Worm (Caenorhabditis elegans) whole organism, L3 larva: ENCODE data around the gene lido-17.

Experiments
- R02D3.7 ChIP-seq: fragments of 150-350 bp; optimal IDR thresholded peaks from 2 replicates; lab custom pipeline; 2014; ENCODE audit warnings: missing biosample characterization, missing genetic modification characterization
- ZK546.5 ChIP-seq: sonication (generic microtip); optimal IDR thresholded peaks from 2 replicates; lab custom pipeline; 2017; ENCODE audit warnings: missing biosample characterization, missing genetic modification characterization
- aly-2 ChIP-seq: fragments of 150-350 bp; optimal IDR thresholded peaks from 2 replicates; lab custom pipeline; 2014; ENCODE audit warnings: missing biosample characterization, missing genetic modification characterization
- ama-1 ChIP-seq: fragments of 150-350 bp; optimal IDR thresholded peaks from 2 replicates; lab custom pipeline; 2018
- ceh-16 ChIP-seq: sonication (generic microtip); optimal IDR thresholded peaks from 2 replicates; lab custom pipeline; 2017; ENCODE audit warnings: missing biosample characterization, missing genetic modification characterization
- ceh-82 ChIP-seq: fragments of 150-350 bp; optimal IDR thresholded peaks from 2 replicates; lab custom pipeline; 2014; ENCODE audit warnings: missing biosample characterization, missing genetic modification characterization
- daf-12 ChIP-seq: fragments of 150-350 bp; optimal IDR thresholded peaks from 2 replicates; lab custom pipeline; 2014; ENCODE audit warnings: missing biosample characterization, missing genetic modification reagents, missing genetic modification characterization
- egl-5 ChIP-seq: fragments of 150-350 bp; optimal IDR thresholded peaks from 2 replicates; lab custom pipeline; 2017; ENCODE audit warnings: missing biosample characterization, missing genetic modification reagents, missing genetic modification characterization, inconsistent platforms
- elt-1 ChIP-seq: fragments of 150-350 bp; optimal IDR thresholded peaks from 2 replicates; lab custom pipeline; 2014; ENCODE audit warnings: missing biosample characterization, missing genetic modification characterization
- elt-2 ChIP-seq: sonication (generic microtip); optimal IDR thresholded peaks from 2 replicates; lab custom pipeline; 2016; ENCODE audit warnings: missing genetic modification reagents, mild to moderate bottlenecking, missing genetic modification characterization, missing compliant biosample characterization
- elt-3 ChIP-seq, 3 experiments: fragments of 150-350 bp in 1 of 3; sonication (generic microtip) in 2 of 3; optimal IDR thresholded peaks; 2 replicates in 2 of 3; 4 replicates in 1 of 3; lab custom pipeline; 2014 to 2017; ENCODE audit warnings: missing biosample characterization in 3 of 3, missing genetic modification characterization in 3 of 3
- eor-1 ChIP-seq, 2 experiments: fragments of 150-350 bp; optimal IDR thresholded peaks; 2 replicates each; lab custom pipeline; 2014 to 2018; ENCODE audit warnings: missing biosample characterization in 2 of 2, missing genetic modification characterization in 2 of 2
- fkh-10 ChIP-seq: sonication (generic microtip); optimal IDR thresholded peaks from 2 replicates; lab custom pipeline; 2017; ENCODE audit warnings: missing biosample characterization, missing genetic modification reagents, missing genetic modification characterization
- fkh-2 ChIP-seq: fragments of 150-350 bp; optimal IDR thresholded peaks from 2 replicates; lab custom pipeline; 2014; ENCODE audit warnings: missing biosample characterization, missing genetic modification reagents, missing genetic modification characterization
- fos-1 ChIP-seq: fragments of 150-350 bp; optimal IDR thresholded peaks from 2 replicates; lab custom pipeline; 2014; ENCODE audit warnings: missing biosample characterization, missing genetic modification characterization
- hmg-11 ChIP-seq: sonication (generic microtip); optimal IDR thresholded peaks from 2 replicates; lab custom pipeline; 2016; ENCODE audit warnings: missing genetic modification characterization, missing compliant biosample characterization
- jun-1 ChIP-seq: fragments of 150-350 bp; optimal IDR thresholded peaks from 2 replicates; lab custom pipeline; 2014; ENCODE audit warnings: missing biosample characterization, missing genetic modification reagents, missing genetic modification characterization
- lin-39 ChIP-seq: fragments of 150-350 bp; optimal IDR thresholded peaks from 2 replicates; lab custom pipeline; 2018; ENCODE audit warnings: missing biosample characterization, missing genetic modification reagents, missing genetic modification characterization
- lsy-12 ChIP-seq: sonication (generic microtip); optimal IDR thresholded peaks from 2 replicates; lab custom pipeline; 2016; ENCODE audit warnings: mild to moderate bottlenecking, missing genetic modification characterization, missing compliant biosample characterization
- mdl-1 ChIP-seq: fragments of 150-350 bp; optimal IDR thresholded peaks from 2 replicates; lab custom pipeline; 2014; ENCODE audit warnings: missing biosample characterization, missing genetic modification characterization
- mml-1 ChIP-seq: fragments of 150-350 bp; sonication (generic microtip); optimal IDR thresholded peaks from 3 replicates; lab custom pipeline; 2014; ENCODE audit warnings: missing biosample characterization, missing genetic modification characterization
- nfya-1 ChIP-seq: sonication (generic microtip); optimal IDR thresholded peaks from 2 replicates; lab custom pipeline; 2017; ENCODE audit warnings: missing genetic modification characterization, mild to moderate bottlenecking, missing compliant biosample characterization, antibody characterized with exemption, moderate library complexity; ENCODE audit not compliant: insufficient read depth
- nhr-11 ChIP-seq: fragments of 150-350 bp; optimal IDR thresholded peaks from 2 replicates; lab custom pipeline; 2014; ENCODE audit warnings: missing biosample characterization, missing genetic modification characterization
- nhr-12 ChIP-seq: fragments of 150-350 bp; optimal IDR thresholded peaks from 2 replicates; lab custom pipeline; 2014; ENCODE audit warnings: missing biosample characterization, missing genetic modification characterization
- nhr-23 ChIP-seq: fragments of 150-350 bp; optimal IDR thresholded peaks from 2 replicates; lab custom pipeline; 2014; ENCODE audit warnings: missing biosample characterization, missing genetic modification reagents, missing genetic modification characterization
- nhr-25 ChIP-seq: sonication (generic microtip); optimal IDR thresholded peaks from 2 replicates; lab custom pipeline; 2017; ENCODE audit warnings: missing biosample characterization, missing genetic modification characterization
- nhr-28 ChIP-seq: fragments of 150-350 bp; optimal IDR thresholded peaks from 2 replicates; lab custom pipeline; 2014; ENCODE audit warnings: missing biosample characterization, missing genetic modification characterization
- nhr-43 ChIP-seq: sonication (generic microtip); optimal IDR thresholded peaks from 2 replicates; lab custom pipeline; 2016; ENCODE audit warnings: mild to moderate bottlenecking, missing genetic modification characterization, missing compliant biosample characterization; ENCODE audit not compliant: poor library complexity, severe bottlenecking
- nhr-67 ChIP-seq: fragments of 150-350 bp; optimal IDR thresholded peaks from 2 replicates; lab custom pipeline; 2014; ENCODE audit warnings: missing biosample characterization, missing genetic modification characterization
- nhr-76 ChIP-seq: fragments of 150-350 bp; sonication (generic microtip); optimal IDR thresholded peaks from 5 replicates; lab custom pipeline; 2014; ENCODE audit warnings: missing biosample characterization, missing genetic modification characterization
- nhr-77 ChIP-seq: fragments of 150-350 bp; optimal IDR thresholded peaks from 2 replicates; lab custom pipeline; 2014; ENCODE audit warnings: missing biosample characterization, missing genetic modification characterization
- pha-4 ChIP-seq: fragments of 150-350 bp; optimal IDR thresholded peaks from 2 replicates; lab custom pipeline; 2014; ENCODE audit warnings: missing biosample characterization, missing genetic modification reagents, missing genetic modification characterization
- skn-1 ChIP-seq: fragments of 150-350 bp; optimal IDR thresholded peaks from 2 replicates; lab custom pipeline; 2014; ENCODE audit warnings: missing biosample characterization, missing genetic modification characterization
- snpc-4 ChIP-seq: fragments of 150-350 bp; optimal IDR thresholded peaks from 2 replicates; lab custom pipeline; 2014; ENCODE audit warnings: missing biosample characterization, missing genetic modification characterization
- tbx-2 ChIP-seq: sonication (generic microtip); optimal IDR thresholded peaks from 2 replicates; lab custom pipeline; 2016; ENCODE audit warnings: mild to moderate bottlenecking, missing genetic modification characterization, missing compliant biosample characterization
- unc-39 ChIP-seq: sonication (generic microtip); optimal IDR thresholded peaks from 4 replicates; lab custom pipeline; 2017; ENCODE audit warnings: missing biosample characterization, missing genetic modification characterization
- unc-62 ChIP-seq: fragments of 150-350 bp; sonication (generic microtip); optimal IDR thresholded peaks from 4 replicates; lab custom pipeline; 2014; ENCODE audit warnings: missing biosample characterization, missing genetic modification reagents, missing genetic modification characterization
- zag-1 ChIP-seq: fragments of 150-350 bp; optimal IDR thresholded peaks from 2 replicates; lab custom pipeline; 2014; ENCODE audit warnings: missing biosample characterization, missing genetic modification characterization
- ztf-11 ChIP-seq: fragments of 150-350 bp; optimal IDR thresholded peaks from 2 replicates; lab custom pipeline; 2014; ENCODE audit warnings: missing biosample characterization, missing genetic modification characterization
- ztf-4 ChIP-seq: fragments of 150-350 bp; optimal IDR thresholded peaks from 2 replicates; lab custom pipeline; 2014; ENCODE audit warnings: missing biosample characterization, missing genetic modification characterization

lido-17 gene

ce11 chrII:9352669-9353068 lies 40.0 kb downstream of the lido-17 start, which contains the start of the genes sdhb-1 and cup-15:
Gene sdhb-1 (minus strand): TSS chrII:9352731.
Gene cup-15 (plus strand): TSS chrII:9353000.
- TF ChIP-seq elt-2 (tag; lab: Kevin White, UChicago) = peak; percentile 9
- TF ChIP-seq jun-1 (tag; lab: Kevin White, UChicago) = no peak
- TF ChIP-seq ceh-82 (tag; lab: Kevin White, UChicago) = no peak
- no peak for TF ChIP-seq eor-1 (tag; optimal IDR thresholded peaks at IDR 0.05; lab: Kevin White, UChicago)
- TF ChIP-seq daf-12 (tag; lab: Kevin White, UChicago) = no peak
- TF ChIP-seq nfya-1 (tag; lab: Kevin White, UChicago) = peak; percentile 3
- TF ChIP-seq nhr-12 (tag; lab: Kevin White, UChicago) = no peak
- TF ChIP-seq hmg-11 (tag; lab: Kevin White, UChicago) = peak; percentile 24
- TF ChIP-seq lin-39 = no peak
- TF ChIP-seq pha-4 (tag; lab: Kevin White, UChicago) = peak; percentile 79
- peak; percentile 75 for TF ChIP-seq R02D3.7
- TF ChIP-seq ceh-16 (tag; lab: Kevin White, UChicago) = no peak
- TF ChIP-seq aly-2 (tag; lab: Kevin White, UChicago) = no peak
- no peak for TF ChIP-seq elt-3 (tag; optimal IDR thresholded peaks at IDR 0.05; lab: Kevin White, UChicago)
- TF ChIP-seq tbx-2 (tag; lab: Kevin White, UChicago) = no peak
- no peak for TF ChIP-seq nhr-23
- TF ChIP-seq egl-5 (tag; lab: Kevin White, UChicago) = no peak

ce11 chrII:9347444-9347843 lies 45.2 kb downstream of the lido-17 start:
- TF ChIP-seq aly-2 (tag; lab: Kevin White, UChicago) (no peak), ama-1 (no peak), nfya-1 (tag; lab: Kevin White, UChicago) (no peak), nhr-11 (tag; lab: Kevin White, UChicago) (no peak), tbx-2 (tag; lab: Kevin White, UChicago) (no peak), snpc-4 (tag; lab: Kevin White, UChicago) (no peak), ZK546.5 (tag; lab: Kevin White, UChicago) (no peak), mml-1 (tag; lab: Kevin White, UChicago) (no peak), unc-62 (GFP tag; lab: Kevin White, UChicago) (no peak), mdl-1 (tag; lab: Kevin White, UChicago) (no peak), jun-1 (tag; lab: Kevin White, UChicago) (no peak), nhr-23 (no peak), nhr-25 (tag; lab: Kevin White, UChicago) (no peak), elt-3 (tag; optimal IDR thresholded peaks at IDR 0.05; lab: Kevin White, UChicago) (no peak), elt-1 (tag; lab: Kevin White, UChicago) (no peak), nhr-67 (no peak)

ce11 chrII:9346490-9346889 lies 46.1 kb downstream of the lido-17 start, which contains the start of gene F42A8.1:
Gene F42A8.1 (minus strand): TSS chrII:9346590.
- TF ChIP-seq elt-2 (tag; lab: Kevin White, UChicago) (no peak), elt-3 (tag; optimal IDR thresholded peaks at IDR 0.05; lab: Kevin White, UChicago) (no peak), nhr-76 (tag; lab: Kevin White, UChicago) (no peak), ztf-11 (no peak), nhr-11 (tag; lab: Kevin White, UChicago) (no peak), nfya-1 (tag; lab: Kevin White, UChicago) (no peak), fos-1 (no peak), elt-1 (tag; lab: Kevin White, UChicago) (no peak)
- TF ChIP-seq, all 47 proteins: peak for 0

DNA sequence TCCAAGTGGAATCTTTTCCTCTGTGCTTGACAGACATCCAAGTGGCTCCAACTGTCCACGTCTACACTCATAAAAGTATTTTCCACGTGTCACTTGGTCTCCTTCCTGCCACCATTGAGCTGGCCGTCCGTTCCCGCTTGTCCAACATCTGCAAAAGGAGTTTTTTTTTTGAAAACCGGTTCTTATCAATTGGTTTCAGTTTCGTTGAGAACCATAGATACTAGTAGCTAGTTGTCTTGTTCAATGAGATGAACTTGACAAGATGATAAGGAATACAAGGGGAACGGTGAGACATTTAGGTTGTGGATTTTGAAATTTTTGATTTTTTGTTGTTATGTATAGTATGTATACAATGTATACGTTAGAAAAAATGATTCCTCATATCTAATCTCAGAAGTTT lies 46.8 kb downstream of the lido-17 start:
- no peak for TF ChIP-seq daf-12 (tag; lab: Kevin White, UChicago)
- TF ChIP-seq nfya-1 (tag; lab: Kevin White, UChicago) = no peak
- no peak for TF ChIP-seq fkh-2
- TF ChIP-seq mdl-1 (tag; lab: Kevin White, UChicago) = no peak
- no peak for TF ChIP-seq lsy-12 (tag; lab: Kevin White, UChicago)
- no peak for TF ChIP-seq zag-1 (tag; lab: Kevin White, UChicago)
- no peak for TF ChIP-seq skn-1 (tag; lab: Kevin White, UChicago)
- no peak for TF ChIP-seq fos-1
- TF ChIP-seq nhr-12 (tag; lab: Kevin White, UChicago) = no peak

DNA sequence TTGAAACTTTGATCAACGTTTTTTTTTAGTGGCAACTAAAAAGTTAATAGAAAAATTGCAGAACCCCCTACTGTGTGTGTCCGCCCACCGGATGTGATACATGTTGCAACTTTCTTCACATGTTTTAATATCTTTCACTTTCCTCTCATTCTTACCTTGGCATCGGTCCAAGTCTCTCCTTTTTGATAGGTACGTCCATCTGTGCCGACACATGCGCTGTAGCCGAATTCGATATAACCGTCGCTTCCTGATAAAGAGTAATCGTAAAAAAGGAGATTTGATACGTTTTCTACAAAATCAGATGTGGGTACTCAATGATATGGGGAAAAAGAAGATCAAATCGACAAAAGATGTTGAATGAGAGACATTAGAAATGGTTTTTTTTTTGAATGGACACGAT lies 47.5 kb downstream of the lido-17 start:
- TF ChIP-seq aly-2 (tag; lab: Kevin White, UChicago) (no peak), nhr-28 (tag; lab: Kevin White, UChicago) (no peak), lin-39 (no peak), ztf-4 (tag; lab: Kevin White, UChicago) (no peak), pha-4 (tag; lab: Kevin White, UChicago) (no peak), skn-1 (tag; lab: Kevin White, UChicago) (no peak), nhr-77 (tag; lab: Kevin White, UChicago) (no peak), hmg-11 (tag; lab: Kevin White, UChicago) (no peak), fkh-10 (GFP tag; lab: Kevin White, UChicago) (no peak), elt-3 (tag; optimal IDR thresholded peaks at IDR 0.05; lab: Kevin White, UChicago) (no peak), nhr-43 (tag; lab: Kevin White, UChicago) (no peak), lsy-12 (tag; lab: Kevin White, UChicago) (no peak), nhr-25 (tag; lab: Kevin White, UChicago) (no peak), nfya-1 (tag; lab: Kevin White, UChicago) (no peak), ceh-16 (tag; lab: Kevin White, UChicago) (no peak), snpc-4 (tag; lab: Kevin White, UChicago) (no peak), nhr-11 (tag; lab: Kevin White, UChicago) (no peak), nhr-76 (tag; lab: Kevin White, UChicago) (no peak), unc-39 (tag; lab: Kevin White, UChicago) (no peak), egl-5 (tag; lab: Kevin White, UChicago) (no peak)
- TF ChIP-seq, all 47 proteins: peak for 0
